Worm (Caenorhabditis elegans): Measurements from ENCODE around the gene Y54E2A.8.

DNA sequence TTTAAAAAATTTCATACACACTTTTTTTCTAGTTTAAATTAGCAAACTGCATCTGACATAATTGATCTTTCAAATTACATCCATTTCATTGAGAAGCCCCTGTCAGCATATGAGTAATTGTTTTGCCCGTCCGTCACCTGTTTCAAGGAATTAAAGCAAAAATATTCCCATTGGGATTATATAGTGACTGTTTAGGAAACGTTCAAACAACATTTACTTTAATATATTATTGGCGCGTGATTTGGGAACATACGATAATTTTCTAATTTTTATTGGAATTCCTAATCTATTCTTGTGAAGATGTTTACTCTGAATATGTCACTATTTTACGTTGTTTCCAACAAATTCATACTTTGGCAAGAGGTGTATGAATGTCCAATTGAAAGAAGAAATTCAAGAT lies 27.5 kb downstream of the Y54E2A.8 start, which contains the start of gene srt-11:
- TF ChIP-seq elt-2 (tag; optimal IDR thresholded peaks at IDR 0.05) = no peak
- no peak for TF ChIP-seq mep-1 (tag; optimal IDR thresholded peaks at IDR 0.05)

All from whole organism, L1 larva.